Fruit fly (Drosophila melanogaster) whole organism, pupa: ENCODE data around the gene CG15021.

Experiments
- CG10348 ChIP-seq: fragments of 200-800 bp; sonication (Bioruptor generic); IDR thresholded peaks from 2 replicates; pipeline ENCODE4 v1.3.6; 2022; ENCODE audit warnings: missing biosample characterization, missing genetic modification characterization
- CG12605 ChIP-seq: fragments of 200-800 bp; sonication (Bioruptor generic); IDR thresholded peaks from 2 replicates; pipeline ENCODE4 v1.3.6; 2022; ENCODE audit warnings: missing biosample characterization, missing genetic modification characterization
- CG13204 ChIP-seq: fragments of 200-800 bp; sonication (Bioruptor generic); optimal IDR thresholded peaks from 2 replicates; lab custom pipeline; 2018; ENCODE audit warnings: missing biosample characterization, mild to moderate bottlenecking, missing genetic modification characterization, moderate library complexity
- CG14655 ChIP-seq: fragments of 200-800 bp; sonication (Bioruptor generic); optimal IDR thresholded peaks from 3 replicates; lab custom pipeline; 2017; ENCODE audit warnings: mild to moderate bottlenecking, missing biosample characterization, missing genetic modification reagents, missing genetic modification characterization
- CG15710 ChIP-seq: fragments of 200-800 bp; sonication (Bioruptor generic); optimal IDR thresholded peaks from 2 replicates; lab custom pipeline; 2018; ENCODE audit warnings: missing biosample characterization, mild to moderate bottlenecking, missing genetic modification characterization, moderate library complexity
- CG32121 ChIP-seq: fragments of 200-800 bp; sonication (Bioruptor generic); IDR thresholded peaks from 2 replicates; pipeline ENCODE4 v1.3.6; 2022; ENCODE audit warnings: missing biosample characterization, missing genetic modification characterization
- CG8301 ChIP-seq: fragments of 200-800 bp; sonication (Bioruptor generic); optimal IDR thresholded peaks from 2 replicates; lab custom pipeline; 2018; ENCODE audit warnings: missing biosample characterization, mild to moderate bottlenecking, missing genetic modification characterization
- D1 ChIP-seq: fragments of 200-800 bp; sonication (Bioruptor generic); optimal IDR thresholded peaks from 2 replicates; lab custom pipeline; 2018; ENCODE audit warnings: missing biosample characterization, mild to moderate bottlenecking, missing genetic modification characterization, moderate library complexity
- EcR ChIP-seq: fragments of 200-800 bp; sonication (Bioruptor generic); optimal IDR thresholded peaks from 3 replicates; lab custom pipeline; 2019; ENCODE audit warnings: missing biosample characterization, missing genetic modification characterization, mild to moderate bottlenecking, moderate library complexity, missing genetic modification reagents
- Pif1A ChIP-seq: fragments of 200-800 bp; sonication (Bioruptor generic); optimal IDR thresholded peaks from 3 replicates; lab custom pipeline; 2016; ENCODE audit warnings: missing biosample characterization, missing genetic modification characterization
- Pif1B ChIP-seq: fragments of 200-800 bp; sonication (Bioruptor generic); optimal IDR thresholded peaks from 3 replicates; lab custom pipeline; 2016; ENCODE audit warnings: missing biosample characterization, missing genetic modification characterization
- Snoo ChIP-seq: fragments of 200-800 bp; sonication (Bioruptor generic); optimal IDR thresholded peaks from 3 replicates; lab custom pipeline; 2017; ENCODE audit warnings: missing biosample characterization, mild to moderate bottlenecking, missing genetic modification characterization, inconsistent platforms
- gl ChIP-seq: fragments of 200-800 bp; sonication (Bioruptor generic); optimal IDR thresholded peaks from 2 replicates; lab custom pipeline; 2018; ENCODE audit warnings: missing biosample characterization, mild to moderate bottlenecking, missing genetic modification characterization

DNA sequence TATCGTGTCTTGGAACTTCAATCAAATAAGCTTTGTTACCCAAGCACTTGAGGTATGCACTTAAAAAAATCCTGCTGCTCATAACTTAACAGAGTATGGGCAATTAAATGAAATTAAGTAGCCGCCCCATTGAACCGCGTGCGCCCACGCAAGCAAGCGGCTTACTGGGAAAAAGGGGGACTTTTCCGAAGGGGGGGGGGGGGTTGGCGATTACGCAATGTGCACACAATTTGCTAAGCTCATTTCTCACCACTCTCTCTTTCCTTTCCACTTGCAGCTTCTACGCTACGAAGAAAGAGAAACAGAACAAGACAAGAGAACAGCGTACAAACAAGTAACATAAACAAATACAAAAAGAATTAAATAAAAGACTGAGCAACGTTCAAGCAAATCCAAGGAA, 19.0 kb upstream of the CG15021 start:
- TF ChIP-seq CG12605 (GFP tag; lab: Robert Waterston, UW) (no peak), Snoo (tag; lab: Kevin White, UChicago) (no peak), CG10348 (GFP tag; lab: Robert Waterston, UW) (no peak), EcR (GFP tag; lab: Kevin White, UChicago) (no peak), D1 (tag; lab: Kevin White, UChicago) (no peak), CG8301 (tag; lab: Kevin White, UChicago) (no peak), Pif1A (GFP tag; lab: Kevin White, UChicago) (no peak), gl (tag; lab: Kevin White, UChicago) (no peak), CG15710 (tag; lab: Kevin White, UChicago) (no peak), CG32121 (no peak), CG14655 (GFP tag; lab: Kevin White, UChicago) (no peak), CG13204 (GFP tag; lab: Kevin White, UChicago) (no peak), Pif1B (GFP tag; lab: Kevin White, UChicago) (no peak)
